Worm (Caenorhabditis elegans) whole organism, L3 larva: ENCODE results near the gene srw-57.

Experiments
- R02D3.7 ChIP-seq: fragments of 150-350 bp; optimal IDR thresholded peaks from 2 replicates; lab custom pipeline; 2014; ENCODE audit warnings: missing biosample characterization, missing genetic modification characterization
- aly-2 ChIP-seq: fragments of 150-350 bp; optimal IDR thresholded peaks from 2 replicates; lab custom pipeline; 2014; ENCODE audit warnings: missing biosample characterization, missing genetic modification characterization
- ceh-9 ChIP-seq: sonication (generic microtip); optimal IDR thresholded peaks from 2 replicates; lab custom pipeline; 2018; ENCODE audit warnings: missing biosample characterization, missing genetic modification characterization
- egl-27 ChIP-seq: sonication (generic microtip); optimal IDR thresholded peaks from 4 replicates; lab custom pipeline; 2017; ENCODE audit warnings: missing biosample characterization, missing genetic modification reagents, missing genetic modification characterization
- elt-2 ChIP-seq: sonication (generic microtip); optimal IDR thresholded peaks from 2 replicates; lab custom pipeline; 2016; ENCODE audit warnings: missing genetic modification reagents, mild to moderate bottlenecking, missing genetic modification characterization, missing compliant biosample characterization
- elt-3 ChIP-seq, 3 experiments: fragments of 150-350 bp in 1 of 3; sonication (generic microtip) in 2 of 3; optimal IDR thresholded peaks; 2 replicates in 2 of 3; 4 replicates in 1 of 3; lab custom pipeline; 2014 to 2017; ENCODE audit warnings: missing biosample characterization in 3 of 3, missing genetic modification characterization in 3 of 3
- lsy-12 ChIP-seq: sonication (generic microtip); optimal IDR thresholded peaks from 2 replicates; lab custom pipeline; 2016; ENCODE audit warnings: mild to moderate bottlenecking, missing genetic modification characterization, missing compliant biosample characterization
- mml-1 ChIP-seq: fragments of 150-350 bp; sonication (generic microtip); optimal IDR thresholded peaks from 3 replicates; lab custom pipeline; 2014; ENCODE audit warnings: missing biosample characterization, missing genetic modification characterization
- nhr-12 ChIP-seq: fragments of 150-350 bp; optimal IDR thresholded peaks from 2 replicates; lab custom pipeline; 2014; ENCODE audit warnings: missing biosample characterization, missing genetic modification characterization
- nhr-237 ChIP-seq: fragments of 150-350 bp; optimal IDR thresholded peaks from 2 replicates; lab custom pipeline; 2014; ENCODE audit warnings: missing biosample characterization, missing genetic modification characterization
- nhr-28 ChIP-seq: fragments of 150-350 bp; optimal IDR thresholded peaks from 2 replicates; lab custom pipeline; 2014; ENCODE audit warnings: missing biosample characterization, missing genetic modification characterization
- pha-4 ChIP-seq: fragments of 150-350 bp; optimal IDR thresholded peaks from 2 replicates; lab custom pipeline; 2014; ENCODE audit warnings: missing biosample characterization, missing genetic modification reagents, missing genetic modification characterization
- ztf-11 ChIP-seq: fragments of 150-350 bp; optimal IDR thresholded peaks from 2 replicates; lab custom pipeline; 2014; ENCODE audit warnings: missing biosample characterization, missing genetic modification characterization
- ztf-4 ChIP-seq: fragments of 150-350 bp; optimal IDR thresholded peaks from 2 replicates; lab custom pipeline; 2014; ENCODE audit warnings: missing biosample characterization, missing genetic modification characterization

- TF ChIP-seq nhr-28 (tag; lab: Kevin White, UChicago) (no peak), elt-3 (tag; optimal IDR thresholded peaks at IDR 0.05; lab: Kevin White, UChicago) (no peak), elt-2 (no peak), nhr-12 (no peak), egl-27 (tag; lab: Kevin White, UChicago) (no peak), ztf-11 (tag; lab: Kevin White, UChicago) (no peak), mml-1 (tag; lab: Kevin White, UChicago) (no peak), ztf-4 (tag; lab: Kevin White, UChicago) (no peak), R02D3.7 (tag; lab: Kevin White, UChicago) (no peak), lsy-12 (tag; lab: Kevin White, UChicago) (no peak), pha-4 (no peak), ceh-9 (tag; lab: Kevin White, UChicago) (no peak), aly-2 (tag; lab: Kevin White, UChicago) (no peak), nhr-237 (no peak)
Observed at ce11 chrV:15970820-15971219, 16.0 kb upstream of the srw-57 start.
